Worm (Caenorhabditis elegans): ENCODE measurements around the gene F31D4.8.

ce11 chrV:20873144-20873543, 4.9 kb upstream of the F31D4.8 start:
- TF ChIP-seq W03F9.2 (tag; optimal IDR thresholded peaks at IDR 0.05): no peak
- TF ChIP-seq him-1 (tag; optimal IDR thresholded peaks at IDR 0.05): no peak

Measured in whole organism, L4/young adult.